Fruit fly (Drosophila melanogaster) whole organism, embryonic: Measurements from ENCODE around the gene CG14154.

ENCODE experiments used
- CG10267 ChIP-seq: fragments of 200-800 bp; sonication (Bioruptor generic); optimal IDR thresholded peaks from 2 replicates; lab custom pipeline; 2018; ENCODE audit warnings: missing biosample characterization, mild to moderate bottlenecking, missing genetic modification characterization, moderate library complexity
- CG10543 ChIP-seq: fragments of 200-800 bp; sonication (Bioruptor generic); optimal IDR thresholded peaks from 3 replicates; lab custom pipeline; 2017; ENCODE audit warnings: missing biosample characterization, mild to moderate bottlenecking, missing genetic modification characterization, moderate library complexity
- CG10654 ChIP-seq: fragments of 200-800 bp; sonication (Bioruptor generic); optimal IDR thresholded peaks from 2 replicates; lab custom pipeline; 2016; ENCODE audit warnings: missing biosample characterization, missing genetic modification characterization
- CG10959 ChIP-seq: fragments of 200-800 bp; sonication (Bioruptor generic); IDR thresholded peaks from 2 replicates; pipeline ENCODE4 v1.3.6; 2022; ENCODE audit warnings: missing biosample characterization, missing genetic modification characterization
- CG12071 ChIP-seq: fragments of 200-800 bp; sonication (Bioruptor generic); optimal IDR thresholded peaks from 3 replicates; lab custom pipeline; 2018; ENCODE audit warnings: missing biosample characterization, mild to moderate bottlenecking, missing genetic modification characterization
- CG12104 ChIP-seq: fragments of 200-800 bp; sonication (Bioruptor generic); optimal IDR thresholded peaks from 3 replicates; lab custom pipeline; 2016; ENCODE audit warnings: missing biosample characterization, missing genetic modification characterization
- CG12236 ChIP-seq: fragments of 200-800 bp; sonication (Bioruptor generic); optimal IDR thresholded peaks from 2 replicates; lab custom pipeline; 2016; ENCODE audit warnings: missing biosample characterization, missing genetic modification characterization
- CG13287 ChIP-seq: fragments of 200-800 bp; sonication (Bioruptor generic); IDR thresholded peaks from 2 replicates; pipeline ENCODE4 v1.3.6; 2022; ENCODE audit warnings: missing biosample characterization, missing genetic modification characterization; ENCODE audit not compliant: partially characterized antibody
- CG14014 ChIP-seq: fragments of 200-800 bp; sonication (Bioruptor generic); IDR thresholded peaks from 2 replicates; pipeline ENCODE4 v1.3.6; 2022; ENCODE audit warnings: missing biosample characterization, missing genetic modification characterization
- CG1529 ChIP-seq: fragments of 200-800 bp; sonication (Bioruptor generic); optimal IDR thresholded peaks from 3 replicates; lab custom pipeline; 2018; ENCODE audit warnings: missing biosample characterization, missing genetic modification characterization
- CG15696 ChIP-seq: fragments of 200-800 bp; sonication (Bioruptor generic); optimal IDR thresholded peaks from 2 replicates; lab custom pipeline; 2019; ENCODE audit warnings: missing biosample characterization, mild to moderate bottlenecking, missing genetic modification characterization, moderate library complexity
- CG1603 ChIP-seq: fragments of 200-800 bp; sonication (Bioruptor generic); optimal IDR thresholded peaks from 2 replicates; lab custom pipeline; 2019; ENCODE audit warnings: missing biosample characterization, mild to moderate bottlenecking, missing genetic modification characterization, moderate library complexity
- CG16779 ChIP-seq: fragments of 200-800 bp; sonication (Bioruptor generic); IDR thresholded peaks from 2 replicates; pipeline ENCODE4 v1.3.6; 2022; ENCODE audit warnings: missing biosample characterization, missing genetic modification characterization
- CG17361 ChIP-seq: fragments of 200-800 bp; sonication (Bioruptor generic); IDR thresholded peaks from 3 replicates; pipeline ENCODE4 v1.3.6; 2022; ENCODE audit warnings: missing biosample characterization, missing genetic modification characterization
- CG18599 ChIP-seq: fragments of 200-800 bp; sonication (Bioruptor generic); optimal IDR thresholded peaks from 3 replicates; lab custom pipeline; 2017; ENCODE audit warnings: missing biosample characterization, missing genetic modification characterization, mild to moderate bottlenecking, moderate library complexity, missing genetic modification reagents
- CG31365 ChIP-seq: fragments of 200-800 bp; sonication (Bioruptor generic); optimal IDR thresholded peaks from 2 replicates; lab custom pipeline; 2018; ENCODE audit warnings: missing biosample characterization, mild to moderate bottlenecking, missing genetic modification characterization
- CG31388 ChIP-seq: fragments of 200-800 bp; sonication (Bioruptor generic); optimal IDR thresholded peaks from 2 replicates; lab custom pipeline; 2016; ENCODE audit warnings: missing biosample characterization, missing genetic modification characterization
- CG3407 ChIP-seq: fragments of 200-800 bp; sonication (Bioruptor generic); optimal IDR thresholded peaks from 2 replicates; lab custom pipeline; 2018; ENCODE audit warnings: missing biosample characterization, mild to moderate bottlenecking, missing genetic modification characterization
- CG34376 ChIP-seq: fragments of 200-800 bp; sonication (Bioruptor generic); optimal IDR thresholded peaks from 2 replicates; lab custom pipeline; 2018; ENCODE audit warnings: missing biosample characterization, mild to moderate bottlenecking, missing genetic modification characterization
- CG6654 ChIP-seq: fragments of 200-800 bp; sonication (Bioruptor generic); optimal IDR thresholded peaks from 2 replicates; lab custom pipeline; 2017; ENCODE audit warnings: missing biosample characterization, mild to moderate bottlenecking, missing genetic modification characterization
- CG6689 ChIP-seq: fragments of 200-800 bp; sonication (Bioruptor generic); IDR thresholded peaks from 2 replicates; pipeline ENCODE4 v1.3.6; 2022; ENCODE audit warnings: missing biosample characterization, missing genetic modification characterization
- CG6813 ChIP-seq: fragments of 200-800 bp; sonication (Bioruptor generic); optimal IDR thresholded peaks from 2 replicates; lab custom pipeline; 2017; ENCODE audit warnings: missing biosample characterization, missing genetic modification characterization, mild to moderate bottlenecking, moderate library complexity, missing genetic modification reagents
- CG7963 ChIP-seq: fragments of 200-800 bp; sonication (Bioruptor generic); IDR thresholded peaks from 3 replicates; pipeline ENCODE4 v1.3.6; 2022; ENCODE audit warnings: missing biosample characterization, missing genetic modification characterization; ENCODE audit not compliant: partially characterized antibody
- CG9437 ChIP-seq: fragments of 200-800 bp; sonication (Bioruptor generic); optimal IDR thresholded peaks from 2 replicates; lab custom pipeline; 2018; ENCODE audit warnings: missing biosample characterization, mild to moderate bottlenecking, missing genetic modification characterization
- CTCF ChIP-seq: fragments of 200-800 bp; sonication (Bioruptor generic); optimal IDR thresholded peaks from 2 replicates; lab custom pipeline; 2017; ENCODE audit warnings: missing biosample characterization, mild to moderate bottlenecking, missing genetic modification characterization, moderate library complexity
- Camta ChIP-seq: fragments of 200-800 bp; sonication (Bioruptor generic); optimal IDR thresholded peaks from 2 replicates; lab custom pipeline; 2016; ENCODE audit warnings: missing biosample characterization, missing genetic modification characterization
- D19A ChIP-seq: fragments of 200-800 bp; optimal IDR thresholded peaks from 3 replicates; lab custom pipeline; 2019; ENCODE audit warnings: missing biosample characterization, mild to moderate bottlenecking, missing genetic modification characterization, moderate library complexity
- Drgx ChIP-seq: fragments of 200-800 bp; sonication (Bioruptor generic); IDR thresholded peaks from 2 replicates; pipeline ENCODE4 v1.3.6; 2022; ENCODE audit warnings: missing biosample characterization, missing genetic modification characterization
- ERR ChIP-seq: fragments of 200-800 bp; sonication (Bioruptor generic); optimal IDR thresholded peaks from 2 replicates; lab custom pipeline; 2016; ENCODE audit warnings: missing biosample characterization, missing genetic modification characterization
- Fer1 ChIP-seq: fragments of 200-800 bp; sonication (Bioruptor generic); optimal IDR thresholded peaks from 2 replicates; lab custom pipeline; 2017; ENCODE audit warnings: missing biosample characterization, mild to moderate bottlenecking, missing genetic modification characterization
- Gug ChIP-seq: fragments of 200-800 bp; sonication (Bioruptor generic); IDR thresholded peaks from 4 replicates; pipeline ENCODE4 v1.3.6; 2022; ENCODE audit warnings: missing biosample characterization, missing genetic modification characterization
- HHEX ChIP-seq: fragments of 200-800 bp; sonication (Bioruptor generic); optimal IDR thresholded peaks from 3 replicates; lab custom pipeline; 2017; ENCODE audit warnings: missing biosample characterization, mild to moderate bottlenecking, missing genetic modification characterization, missing genetic modification reagents
- Hand ChIP-seq: fragments of 200-800 bp; sonication (Bioruptor generic); optimal IDR thresholded peaks from 2 replicates; lab custom pipeline; 2017; ENCODE audit warnings: mild to moderate bottlenecking, missing biosample characterization, missing genetic modification reagents, missing genetic modification characterization
- Hr39 ChIP-seq: fragments of >200 bp; optimal IDR thresholded peaks from 2 replicates; lab custom pipeline; 2017
- Opbp ChIP-seq: fragments of 200-800 bp; sonication (Bioruptor generic); IDR thresholded peaks from 3 replicates; pipeline ENCODE4 v1.3.6; 2022; ENCODE audit warnings: missing biosample characterization, missing genetic modification characterization; ENCODE audit not compliant: partially characterized antibody
- PHDP ChIP-seq: fragments of 200-800 bp; sonication (Bioruptor generic); optimal IDR thresholded peaks from 3 replicates; lab custom pipeline; 2018; ENCODE audit warnings: missing biosample characterization, mild to moderate bottlenecking, missing genetic modification characterization, moderate library complexity
- Poxn ChIP-seq: fragments of 200-800 bp; sonication (Bioruptor generic); IDR thresholded peaks from 2 replicates; pipeline ENCODE4 v1.3.6; 2022; ENCODE audit warnings: missing biosample characterization, missing genetic modification characterization
- Sry-δ ChIP-seq: fragments of 200-800 bp; sonication (Bioruptor generic); optimal IDR thresholded peaks from 2 replicates; lab custom pipeline; 2016; ENCODE audit warnings: missing biosample characterization, missing genetic modification characterization
- ap ChIP-seq: fragments of 200-800 bp; sonication (Bioruptor generic); IDR thresholded peaks from 2 replicates; pipeline ENCODE4 v1.3.6; 2022; ENCODE audit warnings: missing biosample characterization, missing genetic modification characterization
- bab2 ChIP-seq: fragments of 200-800 bp; sonication (Bioruptor generic); optimal IDR thresholded peaks from 2 replicates; lab custom pipeline; 2016; ENCODE audit warnings: missing biosample characterization, missing genetic modification characterization
- bcd ChIP-seq: fragments of 200-800 bp; sonication (Bioruptor generic); optimal IDR thresholded peaks from 2 replicates; lab custom pipeline; 2017; ENCODE audit warnings: missing biosample characterization, mild to moderate bottlenecking, missing genetic modification characterization
- ftz-f1 ChIP-seq: fragments of 200-800 bp; sonication (Bioruptor generic); optimal IDR thresholded peaks from 2 replicates; lab custom pipeline; 2016; ENCODE audit warnings: missing biosample characterization, missing genetic modification characterization
- gsb-n ChIP-seq: fragments of 200-800 bp; sonication (Bioruptor generic); optimal IDR thresholded peaks from 3 replicates; lab custom pipeline; 2018; ENCODE audit warnings: missing biosample characterization, mild to moderate bottlenecking, missing genetic modification characterization
- mirr ChIP-seq: fragments of 200-800 bp; sonication (Bioruptor generic); optimal IDR thresholded peaks from 3 replicates; lab custom pipeline; 2018; ENCODE audit warnings: missing biosample characterization, mild to moderate bottlenecking, missing genetic modification characterization
- nmo ChIP-seq: fragments of 200-800 bp; sonication (Bioruptor generic); optimal IDR thresholded peaks from 2 replicates; lab custom pipeline; 2018; ENCODE audit warnings: missing biosample characterization, mild to moderate bottlenecking, missing genetic modification characterization, moderate library complexity
- pum ChIP-seq: fragments of 200-800 bp; sonication (Bioruptor generic); optimal IDR thresholded peaks from 2 replicates; lab custom pipeline; 2016; ENCODE audit warnings: missing biosample characterization, missing genetic modification characterization
- schlank ChIP-seq: fragments of 200-800 bp; sonication (Bioruptor generic); optimal IDR thresholded peaks from 2 replicates; lab custom pipeline; 2018; ENCODE audit warnings: missing biosample characterization, mild to moderate bottlenecking, missing genetic modification characterization
- trem ChIP-seq: fragments of 200-800 bp; optimal IDR thresholded peaks from 3 replicates; lab custom pipeline; 2019; ENCODE audit warnings: missing biosample characterization, mild to moderate bottlenecking, missing genetic modification characterization, moderate library complexity
- trh ChIP-seq: fragments of 200-800 bp; sonication (Bioruptor generic); optimal IDR thresholded peaks from 2 replicates; lab custom pipeline; 2016; ENCODE audit warnings: missing biosample characterization, missing genetic modification characterization
- zfh1 ChIP-seq: fragments of 200-800 bp; sonication (Bioruptor generic); IDR thresholded peaks from 3 replicates; pipeline ENCODE4 v1.3.6; 2022; ENCODE audit warnings: missing biosample characterization, missing genetic modification characterization

Gene CG14154

dm6 chr3L:10682725-10683367 is 41.2 kb downstream of the CG14154 start (continued):
- TF ChIP-seq ERR (GFP tag; lab: Kevin White, UChicago) (peak; percentile 39), CG1529 (GFP tag; lab: Kevin White, UChicago) (peak; percentile 98), Hr39 (no peak), CG17361 (GFP tag; lab: Robert Waterston, UW) (peak; percentile 99), CG6813 (GFP tag; lab: Kevin White, UChicago) (peak; percentile 97), CG14014 (GFP tag; lab: Robert Waterston, UW) (peak; percentile 97), CG10654 (peak; percentile 96), Poxn (GFP tag; lab: Robert Waterston, UW) (peak; percentile 91), bab2 (peak; percentile 62), Opbp (GFP tag; lab: Robert Waterston, UW) (no peak), CG12071 (peak; percentile 91), Fer1 (GFP tag; lab: Kevin White, UChicago) (peak; percentile 99), PHDP (tag; lab: Kevin White, UChicago) (peak; percentile 98), CG9437 (GFP tag; lab: Kevin White, UChicago) (peak; percentile 97), nmo (GFP tag; lab: Kevin White, UChicago) (peak; percentile 99), CG31365 (peak; percentile 46), Camta (GFP tag; lab: Kevin White, UChicago) (peak; percentile 80), ftz-f1 (GFP tag; lab: Kevin White, UChicago) (peak; percentile 59), schlank (tag; lab: Kevin White, UChicago) (peak; percentile 84), CG10543 (peak; percentile 99), CG6689 (GFP tag; lab: Robert Waterston, UW) (peak; percentile 98), D19A (peak; percentile 96), trh (peak; percentile 93), bcd (GFP tag; lab: Kevin White, UChicago) (peak; percentile 99), CG15696 (tag; lab: Kevin White, UChicago) (peak; percentile 92), CG13287 (peak; percentile 35; the same call in 1 of the 2 replicates), Sry-δ (GFP tag; lab: Kevin White, UChicago) (peak; percentile 44), CG10267 (peak; percentile 95), CG1603 (tag; lab: Kevin White, UChicago) (peak; percentile 55), zfh1 (GFP tag; lab: Robert Waterston, UW) (peak; percentile 93), CG34376 (peak; percentile 98), mirr (GFP tag; lab: Kevin White, UChicago) (peak; percentile 87), CTCF (GFP tag; lab: Kevin White, UChicago) (peak; percentile 71), Drgx (GFP tag; lab: Robert Waterston, UW) (peak; percentile 95), CG31388 (GFP tag; lab: Kevin White, UChicago) (peak; percentile 92), CG12104 (GFP tag; lab: Kevin White, UChicago) (peak; percentile 99), CG12236 (GFP tag; lab: Kevin White, UChicago) (no peak), CG10959 (GFP tag; lab: Robert Waterston, UW) (peak; percentile 86), gsb-n (tag; lab: Kevin White, UChicago) (peak; percentile 96), trem (peak; percentile 92), Hand (peak; percentile 98), HHEX (GFP tag; lab: Kevin White, UChicago) (peak; percentile 98), CG6654 (peak; percentile 91), CG3407 (peak; percentile 96), Gug (peak; percentile 96), CG18599 (GFP tag; lab: Kevin White, UChicago) (peak; percentile 99), pum (GFP tag; lab: Kevin White, UChicago) (peak; percentile 79), ap (GFP tag; lab: Robert Waterston, UW) (peak; percentile 94), CG16779 (peak; percentile 71), CG7963 (GFP tag; lab: Robert Waterston, UW) (0 out of 3 replicates have a peak, but pooled peaks have one; percentile 26)
